Worm (Caenorhabditis elegans) whole organism, late embryonic: ENCODE data around the gene fbxa-26.

Experiments used
- ahr-1 ChIP-seq: sonication (generic microtip); optimal IDR thresholded peaks from 2 replicates; lab custom pipeline; 2016; ENCODE audit warnings: missing genetic modification characterization, missing compliant biosample characterization
- ceh-24 ChIP-seq: sonication (generic microtip); optimal IDR thresholded peaks from 2 replicates; lab custom pipeline; 2016; ENCODE audit warnings: mild to moderate bottlenecking, missing genetic modification characterization, missing compliant biosample characterization
- ceh-34 ChIP-seq: sonication (generic microtip); optimal IDR thresholded peaks from 2 replicates; lab custom pipeline; 2016; ENCODE audit warnings: mild to moderate bottlenecking, missing genetic modification characterization, missing compliant biosample characterization

ce11 chrIII:1307333-1307732 is 35.0 kb downstream of the fbxa-26 start:
- no peak for TF ChIP-seq ahr-1 (tag; lab: Kevin White, UChicago)
- TF ChIP-seq ceh-34 (tag; lab: Kevin White, UChicago) = no peak
- TF ChIP-seq ceh-24 (tag; lab: Kevin White, UChicago) = no peak
